Worm (Caenorhabditis elegans) whole organism, L2 larva: Measurements from ENCODE around the gene erh-1.

Experiments used
- C34F6.9 ChIP-seq: fragments of 150-350 bp; optimal IDR thresholded peaks from 2 replicates; lab custom pipeline; 2014; ENCODE audit warnings: missing biosample characterization, missing genetic modification characterization
- F13H6.1 ChIP-seq: sonication (generic microtip); optimal IDR thresholded peaks from 2 replicates; lab custom pipeline; 2016; ENCODE audit warnings: missing genetic modification characterization, missing compliant biosample characterization
- R02D3.7 ChIP-seq: fragments of 150-350 bp; optimal IDR thresholded peaks from 2 replicates; lab custom pipeline; 2014; ENCODE audit warnings: missing biosample characterization, missing genetic modification characterization
- Y55F3AM.14 ChIP-seq: fragments of 200-800 bp; sonication (Bioruptor generic); optimal IDR thresholded peaks from 2 replicates; lab custom pipeline; 2018; ENCODE audit warnings: mild to moderate bottlenecking, missing genetic modification characterization, missing compliant biosample characterization
- ZK546.5 ChIP-seq: sonication (generic microtip); optimal IDR thresholded peaks from 2 replicates; lab custom pipeline; 2017; ENCODE audit warnings: missing biosample characterization, missing genetic modification characterization
- alr-1 ChIP-seq: fragments of 150-350 bp; optimal IDR thresholded peaks from 2 replicates; lab custom pipeline; 2014; ENCODE audit warnings: missing biosample characterization, missing genetic modification characterization
- aly-2 ChIP-seq: fragments of 150-350 bp; optimal IDR thresholded peaks from 2 replicates; lab custom pipeline; 2014; ENCODE audit warnings: missing biosample characterization, missing genetic modification characterization
- ama-1 ChIP-seq: fragments of 150-350 bp; optimal IDR thresholded peaks from 2 replicates; lab custom pipeline; 2018; ENCODE audit warnings: inconsistent platforms
- blmp-1 ChIP-seq: sonication (generic microtip); optimal IDR thresholded peaks from 2 replicates; lab custom pipeline; 2017; ENCODE audit warnings: missing genetic modification characterization, mild to moderate bottlenecking, missing compliant biosample characterization, antibody characterized with exemption, moderate library complexity; ENCODE audit not compliant: insufficient read depth
- ceh-16 ChIP-seq: fragments of 150-350 bp; optimal IDR thresholded peaks from 2 replicates; lab custom pipeline; 2014; ENCODE audit warnings: missing biosample characterization, missing genetic modification characterization
- ceh-82 ChIP-seq: fragments of 150-350 bp; optimal IDR thresholded peaks from 2 replicates; lab custom pipeline; 2014; ENCODE audit warnings: missing biosample characterization, missing genetic modification characterization
- crh-2 ChIP-seq: sonication (generic microtip); optimal IDR thresholded peaks from 2 replicates; lab custom pipeline; 2017; ENCODE audit warnings: missing biosample characterization, missing genetic modification characterization
- dmd-4 ChIP-seq: sonication (generic microtip); optimal IDR thresholded peaks from 2 replicates; lab custom pipeline; 2017; ENCODE audit warnings: missing biosample characterization, missing genetic modification characterization
- egl-27 ChIP-seq: sonication (generic microtip); optimal IDR thresholded peaks from 3 replicates; lab custom pipeline; 2017; ENCODE audit warnings: missing biosample characterization, missing genetic modification reagents, missing genetic modification characterization
- elt-1 ChIP-seq: fragments of 150-350 bp; optimal IDR thresholded peaks from 2 replicates; lab custom pipeline; 2014; ENCODE audit warnings: missing biosample characterization, missing genetic modification characterization
- elt-3 ChIP-seq: sonication (generic microtip); optimal IDR thresholded peaks from 2 replicates; lab custom pipeline; 2017; ENCODE audit warnings: missing biosample characterization, missing genetic modification characterization
- fos-1 ChIP-seq: fragments of 150-350 bp; optimal IDR thresholded peaks from 2 replicates; lab custom pipeline; 2014; ENCODE audit warnings: missing biosample characterization, missing genetic modification characterization
- gmeb-1 ChIP-seq: fragments of 150-350 bp; optimal IDR thresholded peaks from 2 replicates; lab custom pipeline; 2014; ENCODE audit warnings: missing biosample characterization, missing genetic modification characterization
- lin-11 ChIP-seq: fragments of 150-350 bp; sonication (generic microtip); optimal IDR thresholded peaks from 2 replicates; lab custom pipeline; 2014; ENCODE audit warnings: missing biosample characterization, missing genetic modification characterization, inconsistent platforms, mixed read lengths
- lin-13 ChIP-seq: fragments of 150-350 bp; optimal IDR thresholded peaks from 2 replicates; lab custom pipeline; 2014; ENCODE audit warnings: missing biosample characterization, missing genetic modification reagents, missing genetic modification characterization
- lin-39 ChIP-seq: fragments of 150-350 bp; optimal IDR thresholded peaks from 2 replicates; lab custom pipeline; 2014; ENCODE audit warnings: missing biosample characterization, missing genetic modification reagents, missing genetic modification characterization
- lsy-2 ChIP-seq, 2 experiments: fragments of 150-350 bp in 1 of 2; sonication (generic microtip) in 1 of 2; optimal IDR thresholded peaks; 2 replicates each; lab custom pipeline; 2014 to 2017; ENCODE audit warnings: missing biosample characterization in 2 of 2, missing genetic modification characterization in 2 of 2
- mab-5 ChIP-seq: fragments of 150-350 bp; optimal IDR thresholded peaks from 2 replicates; lab custom pipeline; 2014; ENCODE audit warnings: missing biosample characterization, missing genetic modification characterization
- mbf-1 ChIP-seq: sonication (generic microtip); optimal IDR thresholded peaks from 2 replicates; lab custom pipeline; 2017; ENCODE audit warnings: missing biosample characterization, missing genetic modification characterization
- mdl-1 ChIP-seq, 2 experiments: fragments of 150-350 bp in 1 of 2; sonication (generic microtip) in 1 of 2; optimal IDR thresholded peaks; 2 replicates each; lab custom pipeline; 2017; ENCODE audit warnings: missing biosample characterization in 2 of 2, missing genetic modification characterization in 2 of 2
- nhr-10 ChIP-seq: sonication (generic microtip); optimal IDR thresholded peaks from 2 replicates; lab custom pipeline; 2017; ENCODE audit warnings: missing biosample characterization, missing genetic modification characterization
- nhr-11 ChIP-seq: fragments of 150-350 bp; optimal IDR thresholded peaks from 2 replicates; lab custom pipeline; 2014; ENCODE audit warnings: missing biosample characterization, missing genetic modification characterization
- nhr-12 ChIP-seq: fragments of 150-350 bp; optimal IDR thresholded peaks from 2 replicates; lab custom pipeline; 2014; ENCODE audit warnings: missing biosample characterization, missing genetic modification characterization
- nhr-129 ChIP-seq: fragments of 150-350 bp; optimal IDR thresholded peaks from 2 replicates; lab custom pipeline; 2014; ENCODE audit warnings: missing biosample characterization, missing genetic modification characterization
- nhr-21 ChIP-seq: fragments of 150-350 bp; optimal IDR thresholded peaks from 2 replicates; lab custom pipeline; 2014; ENCODE audit warnings: missing biosample characterization, missing genetic modification characterization
- nhr-23 ChIP-seq: fragments of 150-350 bp; optimal IDR thresholded peaks from 2 replicates; lab custom pipeline; 2014; ENCODE audit warnings: missing biosample characterization, missing genetic modification reagents, missing genetic modification characterization
- nhr-237 ChIP-seq: fragments of 150-350 bp; optimal IDR thresholded peaks from 2 replicates; lab custom pipeline; 2014; ENCODE audit warnings: missing biosample characterization, missing genetic modification characterization
- nhr-25 ChIP-seq: fragments of 150-350 bp; sonication (generic microtip); optimal IDR thresholded peaks from 3 replicates; lab custom pipeline; 2014; ENCODE audit warnings: missing biosample characterization, missing genetic modification characterization
- nhr-6 ChIP-seq: fragments of 150-350 bp; optimal IDR thresholded peaks from 2 replicates; lab custom pipeline; 2014; ENCODE audit warnings: missing biosample characterization, missing genetic modification characterization
- nhr-77 ChIP-seq: fragments of 150-350 bp; optimal IDR thresholded peaks from 2 replicates; lab custom pipeline; 2014; ENCODE audit warnings: missing biosample characterization, missing genetic modification characterization
- peb-1 ChIP-seq: fragments of 150-350 bp; optimal IDR thresholded peaks from 2 replicates; lab custom pipeline; 2014; ENCODE audit warnings: missing biosample characterization, missing genetic modification characterization
- sem-4 ChIP-seq: fragments of 150-350 bp; optimal IDR thresholded peaks from 2 replicates; lab custom pipeline; 2014; ENCODE audit warnings: missing biosample characterization, missing genetic modification reagents, missing genetic modification characterization
- skn-1 ChIP-seq: sonication (generic microtip); optimal IDR thresholded peaks from 2 replicates; lab custom pipeline; 2017; ENCODE audit warnings: missing biosample characterization, missing genetic modification characterization
- sma-3 ChIP-seq: sonication (generic microtip); optimal IDR thresholded peaks from 2 replicates; lab custom pipeline; 2016; ENCODE audit warnings: missing genetic modification reagents, missing genetic modification characterization, missing compliant biosample characterization
- sma-9 ChIP-seq, 2 experiments: fragments of 150-350 bp in 1 of 2; sonication (generic microtip) in 1 of 2; optimal IDR thresholded peaks; 2 replicates each; lab custom pipeline; 2014 to 2016; ENCODE audit warnings: missing genetic modification characterization in 2 of 2, mild to moderate bottlenecking in 1 of 2, missing biosample characterization in 1 of 2, missing compliant biosample characterization in 1 of 2, missing genetic modification reagents in 1 of 2, moderate library complexity in 1 of 2
- snpc-4 ChIP-seq: fragments of 150-350 bp; optimal IDR thresholded peaks from 2 replicates; lab custom pipeline; 2014; ENCODE audit warnings: missing biosample characterization, missing genetic modification characterization
- unc-39 ChIP-seq: fragments of 150-350 bp; optimal IDR thresholded peaks from 2 replicates; lab custom pipeline; 2014; ENCODE audit warnings: missing biosample characterization, missing genetic modification characterization
- unc-55 ChIP-seq: fragments of 150-350 bp; sonication (generic microtip); optimal IDR thresholded peaks from 3 replicates; lab custom pipeline; 2014; ENCODE audit warnings: missing biosample characterization, missing genetic modification reagents, missing genetic modification characterization
- unc-62 ChIP-seq: fragments of 150-350 bp; optimal IDR thresholded peaks from 2 replicates; lab custom pipeline; 2014; ENCODE audit warnings: missing biosample characterization, missing genetic modification reagents, missing genetic modification characterization
- zag-1 ChIP-seq: fragments of 150-350 bp; optimal IDR thresholded peaks from 2 replicates; lab custom pipeline; 2014; ENCODE audit warnings: missing biosample characterization, missing genetic modification characterization
- ztf-1 ChIP-seq: fragments of 200-800 bp; sonication (Bioruptor generic); conservative IDR thresholded peaks from 2 replicates; pipeline ENCODE4 v1.3.6; 2022; ENCODE audit warnings: missing genetic modification characterization, missing compliant biosample characterization
- ztf-11 ChIP-seq: sonication (generic microtip); optimal IDR thresholded peaks from 2 replicates; lab custom pipeline; 2017; ENCODE audit warnings: missing biosample characterization, missing genetic modification characterization
- ztf-4 ChIP-seq: fragments of 150-350 bp; optimal IDR thresholded peaks from 2 replicates; lab custom pipeline; 2014; ENCODE audit warnings: missing biosample characterization, missing genetic modification characterization

Gene erh-1

DNA sequence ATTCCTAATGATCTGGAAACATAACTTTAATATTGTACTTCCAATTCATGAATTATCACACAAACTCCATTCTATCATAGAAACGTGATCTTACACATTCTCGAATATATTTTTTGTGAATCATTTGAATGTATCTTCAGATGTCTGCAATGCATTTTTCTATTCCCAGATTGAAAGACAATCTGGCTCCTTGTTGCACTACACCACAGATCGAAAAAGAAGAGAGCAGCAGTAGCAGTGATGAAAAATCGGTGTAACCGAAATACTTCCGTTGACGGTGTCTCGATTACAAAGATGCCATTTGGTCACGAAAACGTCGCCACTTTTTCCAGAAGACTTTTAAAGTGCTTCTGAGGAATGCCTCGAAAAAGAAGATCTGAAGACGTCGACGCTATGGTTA is 38.9 kb downstream of the erh-1 start, which contains the start of gene degt-1:
Gene degt-1 (plus strand): TSS at position 301 of the 400 bp plus-strand sequence.
- TF ChIP-seq mab-5 (tag; lab: Kevin White, UChicago) = no peak
- no peak for TF ChIP-seq lin-39 (tag; lab: Kevin White, UChicago)
- no peak for TF ChIP-seq nhr-21 (tag; lab: Kevin White, UChicago)

DNA sequence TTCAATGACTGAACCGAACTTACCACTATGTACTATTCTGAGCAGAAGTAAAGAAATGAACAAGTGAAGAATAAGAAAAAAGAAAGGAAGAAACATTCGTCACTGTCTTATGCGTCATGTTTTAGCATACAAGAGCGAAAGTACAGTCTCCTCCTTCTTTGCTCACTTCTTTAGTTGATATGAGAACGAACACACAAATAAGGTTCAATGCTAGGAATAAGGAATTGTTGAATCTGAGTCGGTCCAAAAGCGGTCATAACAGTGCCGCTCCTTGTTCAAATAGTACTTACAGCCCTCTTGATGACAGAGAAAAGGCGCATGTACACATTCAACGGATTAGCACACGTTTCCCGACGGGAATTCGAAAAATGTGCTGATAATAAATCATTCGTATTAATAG is 39.8 kb downstream of the erh-1 start, which contains the start of gene F25D1.8:
Gene F25D1.8 (plus strand): TSS at position 301 of the 400 bp plus-strand sequence.
- TF ChIP-seq sma-9 (GFP tag; optimal IDR thresholded peaks at IDR 0.05; lab: Kevin White, UChicago) (no peak), sma-9 (tag; optimal IDR thresholded peaks at IDR 0.05; lab: Kevin White, UChicago) (no peak)
- TF ChIP-seq, all 48 proteins: peak for 0

DNA sequence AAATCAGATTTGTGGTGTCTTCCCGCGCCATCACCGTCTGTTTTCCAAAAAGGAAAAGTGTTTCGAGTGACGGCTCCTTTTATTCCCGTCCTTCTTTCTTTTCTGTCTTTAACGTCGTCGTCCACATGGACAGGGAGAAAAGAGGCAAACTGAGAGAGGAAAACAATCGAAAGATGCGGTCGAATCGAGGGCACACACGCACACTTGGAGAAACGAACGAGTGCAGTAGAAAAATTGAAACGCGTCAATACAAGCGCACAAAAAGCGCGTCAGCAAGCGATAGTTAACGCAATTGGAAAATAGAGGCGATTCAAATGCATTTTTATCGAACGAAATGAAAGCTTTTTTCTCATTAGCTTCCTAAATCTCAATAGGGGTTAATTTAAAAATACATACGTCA is 42.1 kb downstream of the erh-1 start:
- TF ChIP-seq ztf-11 (tag; lab: Kevin White, UChicago) (no peak), nhr-237 (tag; lab: Kevin White, UChicago) (no peak), ceh-16 (peak; percentile 86), Y55F3AM.14 (GFP tag; lab: Kevin White, UChicago) (peak; percentile 86), elt-1 (no peak), crh-2 (tag; lab: Kevin White, UChicago) (peak; percentile 96), sma-3 (GFP tag; lab: Kevin White, UChicago) (peak; percentile 87), nhr-6 (tag; lab: Kevin White, UChicago) (peak; percentile 93), nhr-12 (tag; lab: Kevin White, UChicago) (peak; percentile 19), aly-2 (tag; lab: Kevin White, UChicago) (no peak), nhr-21 (tag; lab: Kevin White, UChicago) (peak; percentile 87), skn-1 (tag; lab: Kevin White, UChicago) (no peak), dmd-4 (no peak), ztf-4 (tag; lab: Kevin White, UChicago) (peak; percentile 69), sma-9 (GFP tag; optimal IDR thresholded peaks at IDR 0.05; lab: Kevin White, UChicago) (peak; percentile 95), sma-9 (tag; optimal IDR thresholded peaks at IDR 0.05; lab: Kevin White, UChicago) (no peak), unc-39 (tag; lab: Kevin White, UChicago) (no peak), nhr-11 (tag; lab: Kevin White, UChicago) (no peak), gmeb-1 (tag; lab: Kevin White, UChicago) (peak; percentile 96), nhr-10 (peak; percentile 31), alr-1 (tag; lab: Kevin White, UChicago) (no peak), lin-13 (GFP tag; lab: Kevin White, UChicago) (peak; percentile 93), mdl-1 (tag; optimal IDR thresholded peaks at IDR 0.05; lab: Kevin White, UChicago) (peak in 1 of 2 experiments; percentile 79), zag-1 (tag; lab: Kevin White, UChicago) (peak; percentile 64), egl-27 (tag; lab: Kevin White, UChicago) (peak; percentile 87), ceh-82 (tag; lab: Kevin White, UChicago) (peak; percentile 44), ztf-1 (GFP tag; lab: Robert Waterston, UW) (no peak), lsy-2 (tag; optimal IDR thresholded peaks at IDR 0.05; lab: Kevin White, UChicago) (peak; percentile 86 to 95), lin-39 (tag; lab: Kevin White, UChicago) (peak; percentile 2), unc-62 (GFP tag; lab: Kevin White, UChicago) (peak; percentile 32), ama-1 (lab: Kevin White, UChicago) (peak; percentile 74), peb-1 (tag; lab: Kevin White, UChicago) (no peak), nhr-25 (tag; lab: Kevin White, UChicago) (peak; percentile 93), sem-4 (peak; percentile 95), unc-55 (GFP tag; lab: Kevin White, UChicago) (peak; percentile 94), ZK546.5 (peak; percentile 12), nhr-129 (tag; lab: Kevin White, UChicago) (peak; percentile 97), lin-11 (tag; lab: Kevin White, UChicago) (peak; percentile 93), snpc-4 (tag; lab: Kevin White, UChicago) (peak; percentile 85), C34F6.9 (tag; lab: Kevin White, UChicago) (peak; percentile 98), mab-5 (tag; lab: Kevin White, UChicago) (peak; percentile 87), elt-3 (tag; lab: Kevin White, UChicago) (no peak), F13H6.1 (tag; lab: Kevin White, UChicago) (peak; percentile 94), mbf-1 (tag; lab: Kevin White, UChicago) (no peak), fos-1 (tag; lab: Kevin White, UChicago) (peak; percentile 89), nhr-77 (peak; percentile 48), blmp-1 (tag; lab: Kevin White, UChicago) (peak; percentile 52), R02D3.7 (tag; lab: Kevin White, UChicago) (peak; percentile 42), nhr-23 (tag; lab: Kevin White, UChicago) (no peak)
